Worm (Caenorhabditis elegans) whole organism, late embryonic: Measurements from ENCODE around the gene sel-12.

Experiments used
- ceh-19 ChIP-seq: fragments of 200-800 bp; sonication (Bioruptor generic); optimal IDR thresholded peaks from 2 replicates; lab custom pipeline; 2018; ENCODE audit warnings: mild to moderate bottlenecking, missing genetic modification characterization, missing compliant biosample characterization
- ceh-22 ChIP-seq: sonication (generic microtip); optimal IDR thresholded peaks from 2 replicates; lab custom pipeline; 2017; ENCODE audit warnings: missing biosample characterization, missing genetic modification characterization
- ceh-24 ChIP-seq: sonication (generic microtip); optimal IDR thresholded peaks from 2 replicates; lab custom pipeline; 2016; ENCODE audit warnings: mild to moderate bottlenecking, missing genetic modification characterization, missing compliant biosample characterization
- hlh-30 ChIP-seq: sonication (generic microtip); optimal IDR thresholded peaks from 2 replicates; lab custom pipeline; 2017; ENCODE audit warnings: antibody characterized with exemption, missing genetic modification characterization, missing compliant biosample characterization; ENCODE audit not compliant: insufficient read depth
- lim-6 ChIP-seq: sonication (generic microtip); optimal IDR thresholded peaks from 2 replicates; lab custom pipeline; 2016; ENCODE audit warnings: missing genetic modification characterization, missing compliant biosample characterization
- sox-2 ChIP-seq: fragments of 200-800 bp; sonication (Bioruptor generic); IDR thresholded peaks from 2 replicates; pipeline ENCODE4 v1.3.6; 2022; ENCODE audit warnings: missing genetic modification reagents, missing genetic modification characterization, missing compliant biosample characterization
- unc-86 ChIP-seq: sonication (generic microtip); optimal IDR thresholded peaks from 2 replicates; lab custom pipeline; 2016; ENCODE audit warnings: missing genetic modification characterization, missing compliant biosample characterization

DNA sequence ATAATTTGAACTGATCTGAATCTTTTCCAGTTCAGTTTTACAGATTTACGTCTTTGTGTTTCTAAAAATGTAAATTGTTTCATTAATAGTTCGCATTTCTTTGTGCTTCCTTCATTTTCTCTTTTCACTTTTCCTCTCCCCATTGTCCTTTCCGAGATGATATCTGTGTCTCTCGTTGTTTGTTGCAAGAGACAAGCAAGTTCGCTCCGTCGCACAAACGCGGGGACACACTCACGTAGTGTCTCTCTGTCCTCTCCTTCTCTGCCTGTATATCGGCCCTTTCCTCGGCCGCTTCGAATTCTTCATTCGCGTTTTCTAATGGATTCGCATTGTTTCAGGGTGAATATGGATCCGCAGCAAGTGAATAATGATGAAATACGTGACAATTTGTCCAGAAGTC lies 38.7 kb upstream of the sel-12 start, which contains the start of gene ZC13.1:
- TF ChIP-seq lim-6 (tag; lab: Kevin White, UChicago) (no peak), unc-86 (tag; lab: Kevin White, UChicago) (no peak), hlh-30 (tag; lab: Kevin White, UChicago) (peak; percentile 2), sox-2 (GFP tag; lab: Robert Waterston, UW) (peak; percentile 8; the same call in 1 of the 2 replicates), ceh-19 (GFP tag; lab: Kevin White, UChicago) (peak; percentile 22), ceh-22 (tag; lab: Kevin White, UChicago) (no peak), ceh-24 (tag; lab: Kevin White, UChicago) (no peak)
